Fruit fly (Drosophila melanogaster) whole organism, embryonic: Measurements from ENCODE around the gene CG31826.

Source experiments
- CG10147 ChIP-seq: fragments of 200-800 bp; sonication (Bioruptor generic); optimal IDR thresholded peaks from 2 replicates; lab custom pipeline; 2019; ENCODE audit warnings: missing biosample characterization, mild to moderate bottlenecking, missing genetic modification characterization, moderate library complexity
- CG1024 ChIP-seq: fragments of 200-800 bp; sonication (Bioruptor generic); IDR thresholded peaks from 2 replicates; pipeline ENCODE4 v1.3.6; 2022; ENCODE audit warnings: missing biosample characterization, missing genetic modification characterization
- CG10267 ChIP-seq: fragments of 200-800 bp; sonication (Bioruptor generic); optimal IDR thresholded peaks from 2 replicates; lab custom pipeline; 2018; ENCODE audit warnings: missing biosample characterization, mild to moderate bottlenecking, missing genetic modification characterization, moderate library complexity
- CG10431 ChIP-seq: fragments of 200-800 bp; sonication (Bioruptor generic); optimal IDR thresholded peaks from 3 replicates; lab custom pipeline; 2018; ENCODE audit warnings: missing biosample characterization, mild to moderate bottlenecking, missing genetic modification characterization
- CG12299 ChIP-seq: fragments of 200-800 bp; sonication (Bioruptor generic); optimal IDR thresholded peaks from 2 replicates; lab custom pipeline; 2018; ENCODE audit warnings: missing biosample characterization, mild to moderate bottlenecking, missing genetic modification characterization
- CG1603 ChIP-seq: fragments of 200-800 bp; sonication (Bioruptor generic); optimal IDR thresholded peaks from 2 replicates; lab custom pipeline; 2019; ENCODE audit warnings: missing biosample characterization, mild to moderate bottlenecking, missing genetic modification characterization, moderate library complexity
- CG17328 ChIP-seq: fragments of 200-800 bp; sonication (Bioruptor generic); IDR thresholded peaks from 2 replicates; pipeline ENCODE4 v1.3.6; 2022; ENCODE audit warnings: missing biosample characterization, missing genetic modification characterization
- CG18011 ChIP-seq: fragments of 200-800 bp; sonication (Bioruptor generic); optimal IDR thresholded peaks from 2 replicates; lab custom pipeline; 2017; ENCODE audit warnings: missing biosample characterization, missing genetic modification characterization, mild to moderate bottlenecking, moderate library complexity, missing genotype
- CG18764 ChIP-seq: fragments of 200-800 bp; sonication (Bioruptor generic); optimal IDR thresholded peaks from 3 replicates; lab custom pipeline; 2016; ENCODE audit warnings: missing biosample characterization, missing genetic modification characterization
- CG2202 ChIP-seq: fragments of 200-800 bp; sonication (Bioruptor generic); optimal IDR thresholded peaks from 2 replicates; lab custom pipeline; 2018; ENCODE audit warnings: missing biosample characterization, mild to moderate bottlenecking, missing genetic modification characterization
- CG30431 ChIP-seq: fragments of 200-800 bp; sonication (Bioruptor generic); optimal IDR thresholded peaks from 2 replicates; lab custom pipeline; 2017; ENCODE audit warnings: missing biosample characterization, missing genetic modification characterization
- CG32532 ChIP-seq: fragments of 200-800 bp; sonication (Bioruptor generic); IDR thresholded peaks from 2 replicates; pipeline ENCODE4 v1.3.6; 2022; ENCODE audit warnings: missing biosample characterization, missing genetic modification characterization
- CG33557 ChIP-seq: fragments of 200-800 bp; sonication (Bioruptor generic); optimal IDR thresholded peaks from 2 replicates; lab custom pipeline; 2019; ENCODE audit warnings: missing biosample characterization, mild to moderate bottlenecking, missing genetic modification characterization, moderate library complexity
- CG4282 ChIP-seq: fragments of 200-800 bp; sonication (Bioruptor generic); optimal IDR thresholded peaks from 2 replicates; lab custom pipeline; 2016; ENCODE audit warnings: missing biosample characterization, missing genetic modification characterization
- CG6813 ChIP-seq: fragments of 200-800 bp; sonication (Bioruptor generic); optimal IDR thresholded peaks from 2 replicates; lab custom pipeline; 2017; ENCODE audit warnings: missing biosample characterization, missing genetic modification characterization, mild to moderate bottlenecking, moderate library complexity, missing genetic modification reagents
- CG7357 ChIP-seq: fragments of 200-800 bp; sonication (Bioruptor generic); IDR thresholded peaks from 3 replicates; pipeline ENCODE4 v1.3.6; 2022; ENCODE audit warnings: missing biosample characterization, missing genetic modification characterization
- CG7556 ChIP-seq: fragments of 200-800 bp; sonication (Bioruptor generic); optimal IDR thresholded peaks from 2 replicates; lab custom pipeline; 2017; ENCODE audit warnings: missing biosample characterization, mild to moderate bottlenecking, missing genetic modification characterization
- CG9797 ChIP-seq: fragments of 200-800 bp; sonication (Bioruptor generic); optimal IDR thresholded peaks from 3 replicates; lab custom pipeline; 2018; ENCODE audit warnings: missing biosample characterization, mild to moderate bottlenecking, missing genetic modification characterization
- CG9876 ChIP-seq: fragments of 200-800 bp; sonication (Bioruptor generic); optimal IDR thresholded peaks from 2 replicates; lab custom pipeline; 2016; ENCODE audit warnings: missing biosample characterization, missing genetic modification characterization
- Camta ChIP-seq: fragments of 200-800 bp; sonication (Bioruptor generic); optimal IDR thresholded peaks from 2 replicates; lab custom pipeline; 2016; ENCODE audit warnings: missing biosample characterization, missing genetic modification characterization
- D19A ChIP-seq: fragments of 200-800 bp; optimal IDR thresholded peaks from 3 replicates; lab custom pipeline; 2019; ENCODE audit warnings: missing biosample characterization, mild to moderate bottlenecking, missing genetic modification characterization, moderate library complexity
- Dp ChIP-seq: fragments of 200-800 bp; sonication (Bioruptor generic); optimal IDR thresholded peaks from 2 replicates; lab custom pipeline; 2018; ENCODE audit warnings: missing biosample characterization, mild to moderate bottlenecking, missing genetic modification characterization, moderate library complexity
- ERR ChIP-seq: fragments of 200-800 bp; sonication (Bioruptor generic); optimal IDR thresholded peaks from 2 replicates; lab custom pipeline; 2016; ENCODE audit warnings: missing biosample characterization, missing genetic modification characterization
- Ets65A ChIP-seq: fragments of 200-800 bp; sonication (Bioruptor generic); peaks from one replicate; lab custom pipeline; 2016; ENCODE audit warnings: missing biosample characterization, missing genetic modification characterization
- Max ChIP-seq: fragments of 200-800 bp; sonication (Bioruptor generic); optimal IDR thresholded peaks from 2 replicates; lab custom pipeline; 2016; ENCODE audit warnings: missing biosample characterization, mild to moderate bottlenecking, missing genetic modification characterization
- Rfx ChIP-seq: fragments of 200-800 bp; sonication (Bioruptor generic); IDR thresholded peaks from 2 replicates; pipeline ENCODE4 v1.3.6; 2022; ENCODE audit warnings: missing biosample characterization, missing genetic modification characterization
- Sin3A ChIP-seq: fragments of >200 bp; optimal IDR thresholded peaks from 2 replicates; lab custom pipeline; 2018
- Spps ChIP-seq: fragments of 200-800 bp; sonication (Bioruptor generic); optimal IDR thresholded peaks from 2 replicates; lab custom pipeline; 2018; ENCODE audit warnings: missing biosample characterization, mild to moderate bottlenecking, missing genetic modification characterization
- Taf1 ChIP-seq: fragments of 200-800 bp; sonication (Bioruptor generic); IDR thresholded peaks from 2 replicates; pipeline ENCODE4 v1.3.6; 2022; ENCODE audit warnings: missing biosample characterization, missing genetic modification characterization
- ap ChIP-seq: fragments of 200-800 bp; sonication (Bioruptor generic); IDR thresholded peaks from 2 replicates; pipeline ENCODE4 v1.3.6; 2022; ENCODE audit warnings: missing biosample characterization, missing genetic modification characterization
- ems ChIP-seq: fragments of 200-800 bp; sonication (Bioruptor generic); optimal IDR thresholded peaks from 3 replicates; lab custom pipeline; 2016; ENCODE audit warnings: missing biosample characterization, missing genetic modification characterization
- gcm ChIP-seq: fragments of 200-800 bp; sonication (Bioruptor generic); optimal IDR thresholded peaks from 2 replicates; lab custom pipeline; 2019; ENCODE audit warnings: missing biosample characterization, mild to moderate bottlenecking, missing genetic modification characterization, moderate library complexity
- gt ChIP-seq: fragments of 200-800 bp; sonication (Bioruptor generic); IDR thresholded peaks from 2 replicates; pipeline ENCODE4 v1.3.6; 2022; ENCODE audit warnings: missing biosample characterization, missing genetic modification characterization
- hb ChIP-seq: fragments of 200-800 bp; sonication (Bioruptor generic); IDR thresholded peaks from 3 replicates; pipeline ENCODE4 v1.3.6; 2022; ENCODE audit warnings: missing biosample characterization, missing genetic modification characterization; ENCODE audit not compliant: partially characterized antibody
- hbn ChIP-seq: fragments of 200-800 bp; sonication (Bioruptor generic); IDR thresholded peaks from 2 replicates; pipeline ENCODE4 v1.3.6; 2022; ENCODE audit warnings: missing biosample characterization, missing genetic modification characterization; ENCODE audit not compliant: partially characterized antibody
- hkb ChIP-seq, 2 experiments: fragments of 200-800 bp in 1 of 2; fragments of >200 bp in 1 of 2; sonication (Bioruptor generic) in 1 of 2; IDR thresholded peaks in 1 of 2; optimal IDR thresholded peaks in 1 of 2; 2 replicates each; pipeline versions ENCODE4 v1.3.6 to Lab custom; 2017 to 2022; ENCODE audit warnings: missing biosample characterization in 1 of 2, missing genetic modification characterization in 1 of 2
- jigr1 ChIP-seq: fragments of 200-800 bp; sonication (Bioruptor generic); IDR thresholded peaks from 3 replicates; pipeline ENCODE4 v1.3.6; 2022; ENCODE audit warnings: missing biosample characterization, missing genetic modification characterization
- jumu ChIP-seq: fragments of 200-800 bp; sonication (Bioruptor generic); optimal IDR thresholded peaks from 3 replicates; lab custom pipeline; 2016; ENCODE audit warnings: missing biosample characterization, missing genetic modification characterization
- kah ChIP-seq: fragments of 200-800 bp; sonication (Bioruptor generic); optimal IDR thresholded peaks from 2 replicates; lab custom pipeline; 2018; ENCODE audit warnings: missing biosample characterization, mild to moderate bottlenecking, missing genetic modification characterization
- ken ChIP-seq: fragments of 200-800 bp; sonication (Bioruptor generic); IDR thresholded peaks from 3 replicates; pipeline ENCODE4 v1.3.6; 2022; ENCODE audit warnings: missing biosample characterization, missing genetic modification characterization
- mam ChIP-seq: fragments of 200-800 bp; sonication (Bioruptor generic); optimal IDR thresholded peaks from 3 replicates; lab custom pipeline; 2016; ENCODE audit warnings: missing biosample characterization, missing genetic modification characterization
- mirr ChIP-seq: fragments of 200-800 bp; sonication (Bioruptor generic); optimal IDR thresholded peaks from 3 replicates; lab custom pipeline; 2018; ENCODE audit warnings: missing biosample characterization, mild to moderate bottlenecking, missing genetic modification characterization
- odd ChIP-seq: fragments of 200-800 bp; sonication (Bioruptor generic); optimal IDR thresholded peaks from 2 replicates; lab custom pipeline; 2017; ENCODE audit warnings: missing biosample characterization, mild to moderate bottlenecking, missing genetic modification characterization
- pfk ChIP-seq: fragments of 200-800 bp; sonication (Bioruptor generic); optimal IDR thresholded peaks from 2 replicates; lab custom pipeline; 2018; ENCODE audit warnings: missing biosample characterization, mild to moderate bottlenecking, missing genetic modification characterization, moderate library complexity
- pros ChIP-seq: fragments of 200-800 bp; sonication (Bioruptor generic); optimal IDR thresholded peaks from 3 replicates; lab custom pipeline; 2019; ENCODE audit warnings: missing biosample characterization, mild to moderate bottlenecking, missing genetic modification characterization, moderate library complexity
- salm ChIP-seq: fragments of 200-800 bp; sonication (Bioruptor generic); optimal IDR thresholded peaks from 2 replicates; lab custom pipeline; 2018; ENCODE audit warnings: missing biosample characterization, mild to moderate bottlenecking, missing genetic modification characterization
- sima ChIP-seq: fragments of 200-800 bp; sonication (Bioruptor generic); optimal IDR thresholded peaks from 2 replicates; lab custom pipeline; 2016; ENCODE audit warnings: missing biosample characterization, missing genetic modification characterization
- zf30C ChIP-seq: fragments of 200-800 bp; sonication (Bioruptor generic); optimal IDR thresholded peaks from 3 replicates; lab custom pipeline; 2018; ENCODE audit warnings: missing biosample characterization, mild to moderate bottlenecking, missing genetic modification characterization

Gene CG31826

dm6 chr2L:15761409-15762407 is 11.2 kb downstream of the CG31826 start (continued):
- TF ChIP-seq CG10147 (GFP tag; lab: Kevin White, UChicago): no peak
- no peak for TF ChIP-seq CG18011
- TF ChIP-seq ERR (GFP tag; lab: Kevin White, UChicago): no peak
- TF ChIP-seq CG1603 (tag; lab: Kevin White, UChicago): no peak
- peak; percentile 59 for TF ChIP-seq odd (GFP tag; lab: Kevin White, UChicago)
- TF ChIP-seq CG7357: peak; percentile 37; the same call in 1 of the 3 replicates
- TF ChIP-seq Ets65A (GFP tag; lab: Kevin White, UChicago): peak; percentile 88
- no peak for TF ChIP-seq CG4282
- peak; percentile 25 for TF ChIP-seq CG2202
- TF ChIP-seq hkb (optimal IDR thresholded peaks at IDR 0.05; lab: Kevin White, UChicago): no peak
- TF ChIP-seq hkb (GFP tag; IDR thresholded peaks at IDR 0.05; lab: Robert Waterston, UW): peak; percentile 84
- peak; percentile 73 for TF ChIP-seq CG33557 (GFP tag; lab: Kevin White, UChicago)
- peak; percentile 23 for TF ChIP-seq CG6813 (GFP tag; lab: Kevin White, UChicago)
- TF ChIP-seq CG12299: peak; percentile 17
- no peak for TF ChIP-seq hb (GFP tag; lab: Robert Waterston, UW)
- TF ChIP-seq Max: peak; percentile 48
- no peak for TF ChIP-seq CG9797 (GFP tag; lab: Kevin White, UChicago)
- peak; percentile 44 for TF ChIP-seq ems
- TF ChIP-seq CG1024 (GFP tag; lab: Robert Waterston, UW): peak; percentile 64
- TF ChIP-seq Sin3A (lab: Kevin White, UChicago): no peak
- peak; percentile 35 for TF ChIP-seq Spps (tag; lab: Kevin White, UChicago)
- peak; percentile 72; the same call in 2 of the 3 replicates for TF ChIP-seq ken
- TF ChIP-seq pfk (GFP tag; lab: Kevin White, UChicago): no peak
- peak; percentile 84 for TF ChIP-seq CG17328 (GFP tag; lab: Robert Waterston, UW)
- no peak for TF ChIP-seq pros
- peak; percentile 46; the same call in 1 of the 2 replicates for TF ChIP-seq Taf1 (GFP tag; lab: Robert Waterston, UW)
- TF ChIP-seq CG10431 (GFP tag; lab: Kevin White, UChicago): no peak
- no peak for TF ChIP-seq mirr
- peak; percentile 80 for TF ChIP-seq CG7556 (GFP tag; lab: Kevin White, UChicago)
- peak; percentile 66; the same call in 2 of the 3 replicates for TF ChIP-seq jigr1 (GFP tag; lab: Robert Waterston, UW)
- TF ChIP-seq Rfx (GFP tag; lab: Robert Waterston, UW): peak; percentile 64; the same call in 1 of the 2 replicates
- TF ChIP-seq mam (GFP tag; lab: Kevin White, UChicago): no peak
- no peak for TF ChIP-seq jumu
- peak; percentile 39; the same call in 1 of the 2 replicates for TF ChIP-seq gt (GFP tag; lab: Robert Waterston, UW)
- peak; percentile 82 for TF ChIP-seq ap (GFP tag; lab: Robert Waterston, UW)
- TF ChIP-seq CG9876 (GFP tag; lab: Kevin White, UChicago): no peak
- TF ChIP-seq sima (GFP tag; lab: Kevin White, UChicago): no peak
- TF ChIP-seq salm: peak; percentile 33
- peak; percentile 59; the same call in 1 of the 2 replicates for TF ChIP-seq CG32532 (GFP tag; lab: Robert Waterston, UW)
- peak; percentile 74 for TF ChIP-seq D19A (tag; lab: Kevin White, UChicago)
- TF ChIP-seq CG18764 (GFP tag; lab: Kevin White, UChicago): peak; percentile 46
- peak; percentile 72 for TF ChIP-seq CG10267 (tag; lab: Kevin White, UChicago)
- TF ChIP-seq Camta (GFP tag; lab: Kevin White, UChicago): no peak
- peak; percentile 76 for TF ChIP-seq gcm (GFP tag; lab: Kevin White, UChicago)
- TF ChIP-seq kah (GFP tag; lab: Kevin White, UChicago): peak; percentile 47
- TF ChIP-seq CG30431 (GFP tag; lab: Kevin White, UChicago): peak; percentile 2
- peak; percentile 91 for TF ChIP-seq zf30C (GFP tag; lab: Kevin White, UChicago)
- no peak for TF ChIP-seq hbn (GFP tag; lab: Robert Waterston, UW)
- no peak for TF ChIP-seq Dp (GFP tag; lab: Kevin White, UChicago)
